Fruit fly (Drosophila melanogaster) whole organism, embryonic: ENCODE results near the gene Iyd.

Source experiments
- CG1024 ChIP-seq: fragments of 200-800 bp; sonication (Bioruptor generic); IDR thresholded peaks from 2 replicates; pipeline ENCODE4 v1.3.6; 2022; ENCODE audit warnings: missing biosample characterization, missing genetic modification characterization
- CG10431 ChIP-seq: fragments of 200-800 bp; sonication (Bioruptor generic); optimal IDR thresholded peaks from 3 replicates; lab custom pipeline; 2018; ENCODE audit warnings: missing biosample characterization, mild to moderate bottlenecking, missing genetic modification characterization
- CG11560 ChIP-seq: fragments of 200-800 bp; sonication (Bioruptor generic); IDR thresholded peaks from 3 replicates; pipeline ENCODE4 v1.3.6; 2022; ENCODE audit warnings: missing biosample characterization, missing genetic modification characterization
- CG11723 ChIP-seq: fragments of 200-800 bp; sonication (Bioruptor generic); optimal IDR thresholded peaks from 2 replicates; lab custom pipeline; 2017; ENCODE audit warnings: missing biosample characterization, mild to moderate bottlenecking, missing genetic modification characterization
- CG12299 ChIP-seq: fragments of 200-800 bp; sonication (Bioruptor generic); optimal IDR thresholded peaks from 2 replicates; lab custom pipeline; 2018; ENCODE audit warnings: missing biosample characterization, mild to moderate bottlenecking, missing genetic modification characterization
- CG12769 ChIP-seq: fragments of 200-800 bp; sonication (Bioruptor generic); optimal IDR thresholded peaks from 2 replicates; lab custom pipeline; 2019; ENCODE audit warnings: missing biosample characterization, mild to moderate bottlenecking, missing genetic modification characterization, moderate library complexity
- CG1529 ChIP-seq: fragments of 200-800 bp; sonication (Bioruptor generic); optimal IDR thresholded peaks from 3 replicates; lab custom pipeline; 2018; ENCODE audit warnings: missing biosample characterization, missing genetic modification characterization
- CG1602 ChIP-seq: fragments of 200-800 bp; sonication (Bioruptor generic); optimal IDR thresholded peaks from 3 replicates; lab custom pipeline; 2016; ENCODE audit warnings: missing biosample characterization, missing genetic modification characterization
- CG16815 ChIP-seq: fragments of 200-800 bp; sonication (Bioruptor generic); optimal IDR thresholded peaks from 3 replicates; lab custom pipeline; 2017; ENCODE audit warnings: missing biosample characterization, mild to moderate bottlenecking, missing genetic modification characterization
- CG18011 ChIP-seq: fragments of 200-800 bp; sonication (Bioruptor generic); optimal IDR thresholded peaks from 2 replicates; lab custom pipeline; 2017; ENCODE audit warnings: missing biosample characterization, missing genetic modification characterization, mild to moderate bottlenecking, moderate library complexity, missing genotype
- CG18476 ChIP-seq: fragments of 200-800 bp; sonication (Bioruptor generic); optimal IDR thresholded peaks from 2 replicates; lab custom pipeline; 2016; ENCODE audit warnings: missing biosample characterization, mild to moderate bottlenecking, missing genetic modification characterization
- CG18619 ChIP-seq: fragments of 200-800 bp; sonication (Bioruptor generic); optimal IDR thresholded peaks from 3 replicates; lab custom pipeline; 2017; ENCODE audit warnings: missing biosample characterization, mild to moderate bottlenecking, missing genetic modification characterization
- CG18764 ChIP-seq: fragments of 200-800 bp; sonication (Bioruptor generic); optimal IDR thresholded peaks from 3 replicates; lab custom pipeline; 2016; ENCODE audit warnings: missing biosample characterization, missing genetic modification characterization
- CG2116 ChIP-seq: fragments of 200-800 bp; sonication (Bioruptor generic); optimal IDR thresholded peaks from 3 replicates; lab custom pipeline; 2018; ENCODE audit warnings: missing biosample characterization, mild to moderate bottlenecking, missing genetic modification characterization
- CG2875 ChIP-seq: fragments of 200-800 bp; sonication (Bioruptor generic); optimal IDR thresholded peaks from 2 replicates; lab custom pipeline; 2017; ENCODE audit warnings: missing biosample characterization, mild to moderate bottlenecking, missing genetic modification characterization, missing genetic modification reagents
- CG32532 ChIP-seq: fragments of 200-800 bp; sonication (Bioruptor generic); IDR thresholded peaks from 2 replicates; pipeline ENCODE4 v1.3.6; 2022; ENCODE audit warnings: missing biosample characterization, missing genetic modification characterization
- CG33557 ChIP-seq: fragments of 200-800 bp; sonication (Bioruptor generic); optimal IDR thresholded peaks from 2 replicates; lab custom pipeline; 2019; ENCODE audit warnings: missing biosample characterization, mild to moderate bottlenecking, missing genetic modification characterization, moderate library complexity
- CG42726 ChIP-seq: fragments of 200-800 bp; sonication (Bioruptor generic); IDR thresholded peaks from 2 replicates; pipeline ENCODE4 v1.3.6; 2022; ENCODE audit warnings: missing biosample characterization, missing genetic modification characterization; ENCODE audit not compliant: partially characterized antibody
- CG6791 ChIP-seq: fragments of 200-800 bp; sonication (Bioruptor generic); IDR thresholded peaks from 3 replicates; pipeline ENCODE4 v1.3.6; 2022; ENCODE audit warnings: missing biosample characterization, missing genetic modification characterization; ENCODE audit not compliant: partially characterized antibody
- CG9215 ChIP-seq: fragments of 200-800 bp; sonication (Bioruptor generic); IDR thresholded peaks from 2 replicates; pipeline ENCODE4 v1.3.6; 2022; ENCODE audit warnings: missing biosample characterization, missing genetic modification characterization
- CTCF ChIP-seq: fragments of 200-800 bp; sonication (Bioruptor generic); optimal IDR thresholded peaks from 2 replicates; lab custom pipeline; 2017; ENCODE audit warnings: missing biosample characterization, mild to moderate bottlenecking, missing genetic modification characterization, moderate library complexity
- Dad ChIP-seq: fragments of 200-800 bp; sonication (Bioruptor generic); optimal IDR thresholded peaks from 3 replicates; lab custom pipeline; 2016; ENCODE audit warnings: missing biosample characterization, missing genetic modification characterization
- Deaf1 ChIP-seq: fragments of 200-800 bp; optimal IDR thresholded peaks from 3 replicates; lab custom pipeline; 2019; ENCODE audit warnings: missing biosample characterization, mild to moderate bottlenecking, missing genetic modification characterization, moderate library complexity
- Dip2 ChIP-seq: fragments of 200-800 bp; sonication (Bioruptor generic); IDR thresholded peaks from 2 replicates; pipeline ENCODE4 v1.3.6; 2022; ENCODE audit warnings: missing biosample characterization, missing genetic modification characterization
- Ets65A ChIP-seq: fragments of 200-800 bp; sonication (Bioruptor generic); peaks from one replicate; lab custom pipeline; 2016; ENCODE audit warnings: missing biosample characterization, missing genetic modification characterization
- Hsf ChIP-seq: fragments of 200-800 bp; sonication (Bioruptor generic); optimal IDR thresholded peaks from 3 replicates; lab custom pipeline; 2016; ENCODE audit warnings: missing biosample characterization, missing genetic modification characterization
- MTF-1 ChIP-seq: fragments of 200-800 bp; sonication (Bioruptor generic); optimal IDR thresholded peaks from 2 replicates; lab custom pipeline; 2018; ENCODE audit warnings: missing biosample characterization, mild to moderate bottlenecking, missing genetic modification characterization, borderline replicate concordance
- Mad ChIP-seq: fragments of 200-800 bp; sonication (Bioruptor generic); optimal IDR thresholded peaks from 2 replicates; lab custom pipeline; 2016; ENCODE audit warnings: missing biosample characterization, missing genetic modification characterization
- Poxn ChIP-seq: fragments of 200-800 bp; sonication (Bioruptor generic); IDR thresholded peaks from 2 replicates; pipeline ENCODE4 v1.3.6; 2022; ENCODE audit warnings: missing biosample characterization, missing genetic modification characterization
- Sry-β ChIP-seq: fragments of 200-800 bp; sonication (Bioruptor generic); optimal IDR thresholded peaks from 2 replicates; lab custom pipeline; 2018; ENCODE audit warnings: missing biosample characterization, mild to moderate bottlenecking, missing genetic modification characterization, moderate library complexity
- al ChIP-seq: fragments of 200-800 bp; sonication (Bioruptor generic); IDR thresholded peaks from 2 replicates; pipeline ENCODE4 v1.3.6; 2022; ENCODE audit warnings: missing biosample characterization, missing genetic modification characterization
- ap ChIP-seq: fragments of 200-800 bp; sonication (Bioruptor generic); IDR thresholded peaks from 2 replicates; pipeline ENCODE4 v1.3.6; 2022; ENCODE audit warnings: missing biosample characterization, missing genetic modification characterization
- ara ChIP-seq: fragments of 200-800 bp; sonication (Bioruptor generic); IDR thresholded peaks from 2 replicates; pipeline ENCODE4 v1.3.6; 2022; ENCODE audit warnings: missing biosample characterization, missing genetic modification characterization
- chm ChIP-seq: fragments of 200-800 bp; sonication (Bioruptor generic); IDR thresholded peaks from 2 replicates; pipeline ENCODE4 v1.3.6; 2022; ENCODE audit warnings: missing biosample characterization, missing genetic modification characterization
- dan ChIP-seq: fragments of 200-800 bp; sonication (Bioruptor generic); IDR thresholded peaks from 2 replicates; pipeline ENCODE4 v1.3.6; 2022; ENCODE audit warnings: missing biosample characterization, missing genetic modification characterization
- dmrt11E ChIP-seq: fragments of 200-800 bp; sonication (Bioruptor generic); optimal IDR thresholded peaks from 3 replicates; lab custom pipeline; 2018; ENCODE audit warnings: missing biosample characterization, mild to moderate bottlenecking, missing genetic modification characterization, moderate library complexity
- dmrt99B ChIP-seq: fragments of 200-800 bp; sonication (Bioruptor generic); optimal IDR thresholded peaks from 2 replicates; lab custom pipeline; 2018; ENCODE audit warnings: missing biosample characterization, mild to moderate bottlenecking, missing genetic modification characterization, moderate library complexity
- ems ChIP-seq: fragments of 200-800 bp; sonication (Bioruptor generic); optimal IDR thresholded peaks from 3 replicates; lab custom pipeline; 2016; ENCODE audit warnings: missing biosample characterization, missing genetic modification characterization
- fd3F ChIP-seq: fragments of 200-800 bp; sonication (Bioruptor generic); optimal IDR thresholded peaks from 2 replicates; lab custom pipeline; 2018; ENCODE audit warnings: missing biosample characterization, mild to moderate bottlenecking, missing genetic modification characterization, moderate library complexity
- fru ChIP-seq: fragments of >200 bp; optimal IDR thresholded peaks from 2 replicates; lab custom pipeline; 2017
- gcm2 ChIP-seq: fragments of 200-800 bp; sonication (Bioruptor generic); optimal IDR thresholded peaks from 2 replicates; lab custom pipeline; 2016; ENCODE audit warnings: missing biosample characterization, missing genetic modification characterization
- inv ChIP-seq: fragments of 200-800 bp; sonication (Bioruptor generic); IDR thresholded peaks from 2 replicates; pipeline ENCODE4 v1.3.6; 2022; ENCODE audit warnings: missing biosample characterization, missing genetic modification characterization; ENCODE audit not compliant: partially characterized antibody
- jigr1 ChIP-seq: fragments of 200-800 bp; sonication (Bioruptor generic); IDR thresholded peaks from 3 replicates; pipeline ENCODE4 v1.3.6; 2022; ENCODE audit warnings: missing biosample characterization, missing genetic modification characterization
- jing ChIP-seq: fragments of 200-800 bp; sonication (Bioruptor generic); optimal IDR thresholded peaks from 2 replicates; lab custom pipeline; 2018; ENCODE audit warnings: missing biosample characterization, mild to moderate bottlenecking, missing genetic modification characterization
- lab ChIP-seq: fragments of 200-800 bp; sonication (Bioruptor generic); optimal IDR thresholded peaks from 3 replicates; lab custom pipeline; 2017; ENCODE audit warnings: missing biosample characterization, missing genetic modification characterization, mild to moderate bottlenecking, moderate library complexity, missing genetic modification reagents
- mam ChIP-seq: fragments of 200-800 bp; sonication (Bioruptor generic); optimal IDR thresholded peaks from 3 replicates; lab custom pipeline; 2016; ENCODE audit warnings: missing biosample characterization, missing genetic modification characterization
- mld ChIP-seq: fragments of 200-800 bp; sonication (Bioruptor generic); IDR thresholded peaks from 3 replicates; pipeline ENCODE4 v1.3.6; 2022; ENCODE audit warnings: missing biosample characterization, missing genetic modification characterization; ENCODE audit not compliant: partially characterized antibody
- peb ChIP-seq: fragments of 200-800 bp; sonication (Bioruptor generic); IDR thresholded peaks from 2 replicates; pipeline ENCODE4 v1.3.6; 2022; ENCODE audit warnings: missing biosample characterization, missing genetic modification characterization
- pita ChIP-seq: fragments of 200-800 bp; sonication (Bioruptor generic); optimal IDR thresholded peaks from 2 replicates; lab custom pipeline; 2017; ENCODE audit warnings: missing biosample characterization, mild to moderate bottlenecking, missing genetic modification characterization
- sim ChIP-seq: fragments of 200-800 bp; sonication (Bioruptor generic); IDR thresholded peaks from 2 replicates; pipeline ENCODE4 v1.3.6; 2022; ENCODE audit warnings: missing biosample characterization, missing genetic modification characterization
- tio ChIP-seq: fragments of 200-800 bp; sonication (Bioruptor generic); optimal IDR thresholded peaks from 2 replicates; lab custom pipeline; 2017; ENCODE audit warnings: missing biosample characterization, missing genetic modification characterization, inconsistent platforms
- tx ChIP-seq: fragments of 200-800 bp; sonication (Bioruptor generic); optimal IDR thresholded peaks from 2 replicates; lab custom pipeline; 2016; ENCODE audit warnings: missing biosample characterization, missing genetic modification characterization

Iyd gene

dm6 chr3L:11061200-11061599 lies 34.8 kb downstream of the Iyd start, which contains the start of the genes CG6321 and Blos2 (continued):
- TF ChIP-seq CTCF (GFP tag; lab: Kevin White, UChicago) (peak; percentile 16), gcm2 (peak; percentile 24), CG18476 (GFP tag; lab: Kevin White, UChicago) (peak; percentile 65), al (GFP tag; lab: Robert Waterston, UW) (peak; percentile 60; the same call in 1 of the 2 replicates), Poxn (GFP tag; lab: Robert Waterston, UW) (peak; percentile 39; the same call in 1 of the 2 replicates), ems (peak; percentile 55), CG1602 (GFP tag; lab: Kevin White, UChicago) (peak; percentile 51), Mad (GFP tag; lab: Kevin White, UChicago) (no peak), jing (GFP tag; lab: Kevin White, UChicago) (peak; percentile 12), CG42726 (GFP tag; lab: Robert Waterston, UW) (no peak), CG6791 (GFP tag; lab: Robert Waterston, UW) (no peak), mld (GFP tag; lab: Robert Waterston, UW) (no peak), ara (0 out of 2 replicates have a peak, but pooled peaks have one; percentile 34), MTF-1 (GFP tag; lab: Kevin White, UChicago) (peak; percentile 6), pita (GFP tag; lab: Kevin White, UChicago) (no peak), CG18619 (GFP tag; lab: Kevin White, UChicago) (peak; percentile 58), CG2875 (GFP tag; lab: Kevin White, UChicago) (peak; percentile 36), CG10431 (no peak), sim (GFP tag; lab: Robert Waterston, UW) (no peak), lab (peak; percentile 86), Hsf (GFP tag; lab: Kevin White, UChicago) (peak; percentile 75), CG18764 (GFP tag; lab: Kevin White, UChicago) (peak; percentile 4), Sry-β (GFP tag; lab: Kevin White, UChicago) (peak; percentile 14), CG12299 (tag; lab: Kevin White, UChicago) (peak; percentile 76), CG2116 (GFP tag; lab: Kevin White, UChicago) (peak; percentile 25), dmrt11E (tag; lab: Kevin White, UChicago) (peak; percentile 75), fd3F (GFP tag; lab: Kevin White, UChicago) (peak; percentile 64), CG33557 (GFP tag; lab: Kevin White, UChicago) (peak; percentile 59), Ets65A (no peak), Deaf1 (tag; lab: Kevin White, UChicago) (peak; percentile 66), ap (GFP tag; lab: Robert Waterston, UW) (peak; percentile 23; the same call in 1 of the 2 replicates), CG9215 (no peak), Dad (GFP tag; lab: Kevin White, UChicago) (peak; percentile 26), CG11560 (tag; lab: Robert Waterston, UW) (no peak), tio (peak; percentile 37), CG18011 (peak; percentile 17), chm (GFP tag; lab: Robert Waterston, UW) (peak; percentile 55; the same call in 1 of the 2 replicates), CG11723 (peak; percentile 39), Dip2 (GFP tag; lab: Robert Waterston, UW) (no peak), CG1024 (GFP tag; lab: Robert Waterston, UW) (0 out of 2 replicates have a peak, but pooled peaks have one; percentile 6), dmrt99B (tag; lab: Kevin White, UChicago) (peak; percentile 87), mam (GFP tag; lab: Kevin White, UChicago) (peak; percentile 23), peb (0 out of 2 replicates have a peak, but pooled peaks have one; percentile 20), CG32532 (GFP tag; lab: Robert Waterston, UW) (peak; percentile 70; the same call in 1 of the 2 replicates), CG16815 (GFP tag; lab: Kevin White, UChicago) (peak; percentile 42), fru (lab: Kevin White, UChicago) (no peak), inv (GFP tag; lab: Robert Waterston, UW) (no peak), jigr1 (GFP tag; lab: Robert Waterston, UW) (no peak), CG1529 (GFP tag; lab: Kevin White, UChicago) (peak; percentile 59), tx (GFP tag; lab: Kevin White, UChicago) (peak; percentile 3), CG12769 (peak; percentile 79), dan (no peak)
